Worm (Caenorhabditis elegans) whole organism, L2 larva: ENCODE results near the gene let-99.

Experiments
- C34F6.9 ChIP-seq: fragments of 150-350 bp; optimal IDR thresholded peaks from 2 replicates; lab custom pipeline; 2014; ENCODE audit warnings: missing biosample characterization, missing genetic modification characterization
- F13H6.1 ChIP-seq: sonication (generic microtip); optimal IDR thresholded peaks from 2 replicates; lab custom pipeline; 2016; ENCODE audit warnings: missing genetic modification characterization, missing compliant biosample characterization
- R02D3.7 ChIP-seq: fragments of 150-350 bp; optimal IDR thresholded peaks from 2 replicates; lab custom pipeline; 2014; ENCODE audit warnings: missing biosample characterization, missing genetic modification characterization
- Y55F3AM.14 ChIP-seq: fragments of 200-800 bp; sonication (Bioruptor generic); optimal IDR thresholded peaks from 2 replicates; lab custom pipeline; 2018; ENCODE audit warnings: mild to moderate bottlenecking, missing genetic modification characterization, missing compliant biosample characterization
- ZK546.5 ChIP-seq: sonication (generic microtip); optimal IDR thresholded peaks from 2 replicates; lab custom pipeline; 2017; ENCODE audit warnings: missing biosample characterization, missing genetic modification characterization
- alr-1 ChIP-seq: fragments of 150-350 bp; optimal IDR thresholded peaks from 2 replicates; lab custom pipeline; 2014; ENCODE audit warnings: missing biosample characterization, missing genetic modification characterization
- aly-2 ChIP-seq: fragments of 150-350 bp; optimal IDR thresholded peaks from 2 replicates; lab custom pipeline; 2014; ENCODE audit warnings: missing biosample characterization, missing genetic modification characterization
- ama-1 ChIP-seq: fragments of 150-350 bp; optimal IDR thresholded peaks from 2 replicates; lab custom pipeline; 2018; ENCODE audit warnings: inconsistent platforms
- blmp-1 ChIP-seq: sonication (generic microtip); optimal IDR thresholded peaks from 2 replicates; lab custom pipeline; 2017; ENCODE audit warnings: missing genetic modification characterization, mild to moderate bottlenecking, missing compliant biosample characterization, antibody characterized with exemption, moderate library complexity; ENCODE audit not compliant: insufficient read depth
- ceh-16 ChIP-seq: fragments of 150-350 bp; optimal IDR thresholded peaks from 2 replicates; lab custom pipeline; 2014; ENCODE audit warnings: missing biosample characterization, missing genetic modification characterization
- ceh-82 ChIP-seq: fragments of 150-350 bp; optimal IDR thresholded peaks from 2 replicates; lab custom pipeline; 2014; ENCODE audit warnings: missing biosample characterization, missing genetic modification characterization
- crh-2 ChIP-seq: sonication (generic microtip); optimal IDR thresholded peaks from 2 replicates; lab custom pipeline; 2017; ENCODE audit warnings: missing biosample characterization, missing genetic modification characterization
- dmd-4 ChIP-seq: sonication (generic microtip); optimal IDR thresholded peaks from 2 replicates; lab custom pipeline; 2017; ENCODE audit warnings: missing biosample characterization, missing genetic modification characterization
- egl-27 ChIP-seq: sonication (generic microtip); optimal IDR thresholded peaks from 3 replicates; lab custom pipeline; 2017; ENCODE audit warnings: missing biosample characterization, missing genetic modification reagents, missing genetic modification characterization
- elt-1 ChIP-seq: fragments of 150-350 bp; optimal IDR thresholded peaks from 2 replicates; lab custom pipeline; 2014; ENCODE audit warnings: missing biosample characterization, missing genetic modification characterization
- elt-3 ChIP-seq: sonication (generic microtip); optimal IDR thresholded peaks from 2 replicates; lab custom pipeline; 2017; ENCODE audit warnings: missing biosample characterization, missing genetic modification characterization
- fos-1 ChIP-seq: fragments of 150-350 bp; optimal IDR thresholded peaks from 2 replicates; lab custom pipeline; 2014; ENCODE audit warnings: missing biosample characterization, missing genetic modification characterization
- gmeb-1 ChIP-seq: fragments of 150-350 bp; optimal IDR thresholded peaks from 2 replicates; lab custom pipeline; 2014; ENCODE audit warnings: missing biosample characterization, missing genetic modification characterization
- lin-11 ChIP-seq: fragments of 150-350 bp; sonication (generic microtip); optimal IDR thresholded peaks from 2 replicates; lab custom pipeline; 2014; ENCODE audit warnings: missing biosample characterization, missing genetic modification characterization, inconsistent platforms, mixed read lengths
- lin-13 ChIP-seq: fragments of 150-350 bp; optimal IDR thresholded peaks from 2 replicates; lab custom pipeline; 2014; ENCODE audit warnings: missing biosample characterization, missing genetic modification reagents, missing genetic modification characterization
- lin-39 ChIP-seq: fragments of 150-350 bp; optimal IDR thresholded peaks from 2 replicates; lab custom pipeline; 2014; ENCODE audit warnings: missing biosample characterization, missing genetic modification reagents, missing genetic modification characterization
- lsy-2 ChIP-seq, 2 experiments: fragments of 150-350 bp in 1 of 2; sonication (generic microtip) in 1 of 2; optimal IDR thresholded peaks; 2 replicates each; lab custom pipeline; 2014 to 2017; ENCODE audit warnings: missing biosample characterization in 2 of 2, missing genetic modification characterization in 2 of 2
- mab-5 ChIP-seq: fragments of 150-350 bp; optimal IDR thresholded peaks from 2 replicates; lab custom pipeline; 2014; ENCODE audit warnings: missing biosample characterization, missing genetic modification characterization
- mbf-1 ChIP-seq: sonication (generic microtip); optimal IDR thresholded peaks from 2 replicates; lab custom pipeline; 2017; ENCODE audit warnings: missing biosample characterization, missing genetic modification characterization
- mdl-1 ChIP-seq, 2 experiments: fragments of 150-350 bp in 1 of 2; sonication (generic microtip) in 1 of 2; optimal IDR thresholded peaks; 2 replicates each; lab custom pipeline; 2017; ENCODE audit warnings: missing biosample characterization in 2 of 2, missing genetic modification characterization in 2 of 2
- nhr-10 ChIP-seq: sonication (generic microtip); optimal IDR thresholded peaks from 2 replicates; lab custom pipeline; 2017; ENCODE audit warnings: missing biosample characterization, missing genetic modification characterization
- nhr-11 ChIP-seq: fragments of 150-350 bp; optimal IDR thresholded peaks from 2 replicates; lab custom pipeline; 2014; ENCODE audit warnings: missing biosample characterization, missing genetic modification characterization
- nhr-12 ChIP-seq: fragments of 150-350 bp; optimal IDR thresholded peaks from 2 replicates; lab custom pipeline; 2014; ENCODE audit warnings: missing biosample characterization, missing genetic modification characterization
- nhr-129 ChIP-seq: fragments of 150-350 bp; optimal IDR thresholded peaks from 2 replicates; lab custom pipeline; 2014; ENCODE audit warnings: missing biosample characterization, missing genetic modification characterization
- nhr-21 ChIP-seq: fragments of 150-350 bp; optimal IDR thresholded peaks from 2 replicates; lab custom pipeline; 2014; ENCODE audit warnings: missing biosample characterization, missing genetic modification characterization
- nhr-23 ChIP-seq: fragments of 150-350 bp; optimal IDR thresholded peaks from 2 replicates; lab custom pipeline; 2014; ENCODE audit warnings: missing biosample characterization, missing genetic modification reagents, missing genetic modification characterization
- nhr-237 ChIP-seq: fragments of 150-350 bp; optimal IDR thresholded peaks from 2 replicates; lab custom pipeline; 2014; ENCODE audit warnings: missing biosample characterization, missing genetic modification characterization
- nhr-25 ChIP-seq: fragments of 150-350 bp; sonication (generic microtip); optimal IDR thresholded peaks from 3 replicates; lab custom pipeline; 2014; ENCODE audit warnings: missing biosample characterization, missing genetic modification characterization
- nhr-6 ChIP-seq: fragments of 150-350 bp; optimal IDR thresholded peaks from 2 replicates; lab custom pipeline; 2014; ENCODE audit warnings: missing biosample characterization, missing genetic modification characterization
- nhr-77 ChIP-seq: fragments of 150-350 bp; optimal IDR thresholded peaks from 2 replicates; lab custom pipeline; 2014; ENCODE audit warnings: missing biosample characterization, missing genetic modification characterization
- peb-1 ChIP-seq: fragments of 150-350 bp; optimal IDR thresholded peaks from 2 replicates; lab custom pipeline; 2014; ENCODE audit warnings: missing biosample characterization, missing genetic modification characterization
- sem-4 ChIP-seq: fragments of 150-350 bp; optimal IDR thresholded peaks from 2 replicates; lab custom pipeline; 2014; ENCODE audit warnings: missing biosample characterization, missing genetic modification reagents, missing genetic modification characterization
- skn-1 ChIP-seq: sonication (generic microtip); optimal IDR thresholded peaks from 2 replicates; lab custom pipeline; 2017; ENCODE audit warnings: missing biosample characterization, missing genetic modification characterization
- sma-3 ChIP-seq: sonication (generic microtip); optimal IDR thresholded peaks from 2 replicates; lab custom pipeline; 2016; ENCODE audit warnings: missing genetic modification reagents, missing genetic modification characterization, missing compliant biosample characterization
- sma-9 ChIP-seq, 2 experiments: fragments of 150-350 bp in 1 of 2; sonication (generic microtip) in 1 of 2; optimal IDR thresholded peaks; 2 replicates each; lab custom pipeline; 2014 to 2016; ENCODE audit warnings: missing genetic modification characterization in 2 of 2, mild to moderate bottlenecking in 1 of 2, missing biosample characterization in 1 of 2, missing compliant biosample characterization in 1 of 2, missing genetic modification reagents in 1 of 2, moderate library complexity in 1 of 2
- snpc-4 ChIP-seq: fragments of 150-350 bp; optimal IDR thresholded peaks from 2 replicates; lab custom pipeline; 2014; ENCODE audit warnings: missing biosample characterization, missing genetic modification characterization
- unc-39 ChIP-seq: fragments of 150-350 bp; optimal IDR thresholded peaks from 2 replicates; lab custom pipeline; 2014; ENCODE audit warnings: missing biosample characterization, missing genetic modification characterization
- unc-55 ChIP-seq: fragments of 150-350 bp; sonication (generic microtip); optimal IDR thresholded peaks from 3 replicates; lab custom pipeline; 2014; ENCODE audit warnings: missing biosample characterization, missing genetic modification reagents, missing genetic modification characterization
- unc-62 ChIP-seq: fragments of 150-350 bp; optimal IDR thresholded peaks from 2 replicates; lab custom pipeline; 2014; ENCODE audit warnings: missing biosample characterization, missing genetic modification reagents, missing genetic modification characterization
- zag-1 ChIP-seq: fragments of 150-350 bp; optimal IDR thresholded peaks from 2 replicates; lab custom pipeline; 2014; ENCODE audit warnings: missing biosample characterization, missing genetic modification characterization
- ztf-1 ChIP-seq: fragments of 200-800 bp; sonication (Bioruptor generic); conservative IDR thresholded peaks from 2 replicates; pipeline ENCODE4 v1.3.6; 2022; ENCODE audit warnings: missing genetic modification characterization, missing compliant biosample characterization
- ztf-11 ChIP-seq: sonication (generic microtip); optimal IDR thresholded peaks from 2 replicates; lab custom pipeline; 2017; ENCODE audit warnings: missing biosample characterization, missing genetic modification characterization
- ztf-4 ChIP-seq: fragments of 150-350 bp; optimal IDR thresholded peaks from 2 replicates; lab custom pipeline; 2014; ENCODE audit warnings: missing biosample characterization, missing genetic modification characterization

The let-99 gene

DNA sequence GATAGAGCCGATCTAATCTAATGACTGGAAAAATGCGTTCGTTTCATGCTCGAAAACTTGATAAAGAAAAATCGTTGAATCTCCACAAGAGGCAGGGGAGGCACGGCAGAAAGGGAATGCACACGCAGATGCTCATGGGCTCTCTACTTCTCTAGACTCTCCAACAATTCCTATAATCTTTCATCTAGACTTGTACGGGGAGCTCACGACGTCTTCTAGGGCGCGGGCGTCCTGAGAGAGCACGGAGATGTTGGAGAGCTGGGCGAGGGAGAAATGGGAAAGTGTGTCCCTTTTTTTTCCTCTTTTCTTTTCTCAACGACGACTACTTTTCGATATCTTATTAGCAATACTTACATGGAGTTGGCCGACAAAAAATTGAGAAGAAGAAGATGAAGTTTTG is 15.5 kb downstream of the let-99 start:
- TF ChIP-seq C34F6.9 (tag; lab: Kevin White, UChicago): peak; percentile 54
- TF ChIP-seq crh-2 (tag; lab: Kevin White, UChicago): peak; percentile 1
- TF ChIP-seq mbf-1 (tag; lab: Kevin White, UChicago): no peak
- no peak for TF ChIP-seq sma-9 (GFP tag; optimal IDR thresholded peaks at IDR 0.05; lab: Kevin White, UChicago)
- no peak for TF ChIP-seq sma-9 (tag; optimal IDR thresholded peaks at IDR 0.05; lab: Kevin White, UChicago)
- TF ChIP-seq ztf-11 (tag; lab: Kevin White, UChicago): no peak
- no peak for TF ChIP-seq nhr-6
- no peak for TF ChIP-seq elt-3
- peak; percentile 1 for TF ChIP-seq sem-4 (tag; lab: Kevin White, UChicago)
- TF ChIP-seq snpc-4 (tag; lab: Kevin White, UChicago): no peak
- TF ChIP-seq ceh-82 (tag; lab: Kevin White, UChicago): no peak
- peak in 1 of 2 experiments; percentile 17 for TF ChIP-seq lsy-2 (tag; optimal IDR thresholded peaks at IDR 0.05; lab: Kevin White, UChicago)
- TF ChIP-seq mab-5 (tag; lab: Kevin White, UChicago): no peak

DNA sequence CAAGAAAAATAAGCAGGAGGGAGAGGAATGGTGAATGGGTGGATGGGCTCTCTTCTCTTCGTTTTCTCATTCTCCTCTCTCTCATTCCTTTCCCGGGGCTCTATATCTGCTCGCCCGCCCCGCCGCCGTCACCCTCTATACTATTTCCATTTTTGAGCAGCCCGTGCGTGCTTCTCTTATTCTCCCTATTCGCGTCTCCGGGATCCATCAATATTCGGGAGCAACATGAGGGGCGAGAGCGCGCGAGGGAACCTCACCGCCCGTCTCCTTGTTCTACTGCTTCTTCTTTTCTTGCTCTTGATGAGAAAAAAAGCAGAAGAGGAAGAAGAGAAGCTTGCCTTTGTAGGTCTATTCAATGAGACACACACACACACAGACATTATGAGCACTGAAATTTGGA is 16.5 kb downstream of the let-99 start:
- TF ChIP-seq mdl-1 (tag; optimal IDR thresholded peaks at IDR 0.05; lab: Kevin White, UChicago) (peak in 1 of 2 experiments; percentile 45), nhr-12 (tag; lab: Kevin White, UChicago) (no peak), sem-4 (tag; lab: Kevin White, UChicago) (no peak), C34F6.9 (tag; lab: Kevin White, UChicago) (peak; percentile 74), sma-9 (GFP tag; optimal IDR thresholded peaks at IDR 0.05; lab: Kevin White, UChicago) (no peak), sma-9 (tag; optimal IDR thresholded peaks at IDR 0.05; lab: Kevin White, UChicago) (no peak), crh-2 (tag; lab: Kevin White, UChicago) (peak; percentile 25), egl-27 (tag; lab: Kevin White, UChicago) (no peak), nhr-129 (peak; percentile 21), lin-13 (peak; percentile 6), blmp-1 (tag; lab: Kevin White, UChicago) (no peak), ceh-16 (tag; lab: Kevin White, UChicago) (no peak), Y55F3AM.14 (GFP tag; lab: Kevin White, UChicago) (no peak), mbf-1 (tag; lab: Kevin White, UChicago) (no peak), aly-2 (tag; lab: Kevin White, UChicago) (no peak), fos-1 (tag; lab: Kevin White, UChicago) (no peak), skn-1 (tag; lab: Kevin White, UChicago) (no peak), ama-1 (lab: Kevin White, UChicago) (no peak), R02D3.7 (tag; lab: Kevin White, UChicago) (no peak), dmd-4 (no peak), nhr-10 (tag; lab: Kevin White, UChicago) (no peak), snpc-4 (tag; lab: Kevin White, UChicago) (peak; percentile 47), gmeb-1 (tag; lab: Kevin White, UChicago) (no peak), unc-39 (no peak), alr-1 (tag; lab: Kevin White, UChicago) (no peak), peb-1 (tag; lab: Kevin White, UChicago) (no peak), nhr-23 (tag; lab: Kevin White, UChicago) (no peak), nhr-25 (tag; lab: Kevin White, UChicago) (no peak), ztf-4 (no peak), elt-3 (no peak), unc-62 (GFP tag; lab: Kevin White, UChicago) (no peak), nhr-237 (no peak), nhr-6 (no peak), lsy-2 (tag; optimal IDR thresholded peaks at IDR 0.05; lab: Kevin White, UChicago) (no peak), nhr-21 (tag; lab: Kevin White, UChicago) (no peak), ceh-82 (tag; lab: Kevin White, UChicago) (no peak), unc-55 (peak; percentile 42), mab-5 (tag; lab: Kevin White, UChicago) (no peak), zag-1 (tag; lab: Kevin White, UChicago) (peak; percentile 43), ztf-1 (GFP tag; lab: Robert Waterston, UW) (no peak), nhr-11 (tag; lab: Kevin White, UChicago) (no peak), F13H6.1 (tag; lab: Kevin White, UChicago) (peak; percentile 20), sma-3 (GFP tag; lab: Kevin White, UChicago) (no peak), lin-39 (tag; lab: Kevin White, UChicago) (no peak), ZK546.5 (tag; lab: Kevin White, UChicago) (no peak), lin-11 (no peak), nhr-77 (no peak), elt-1 (tag; lab: Kevin White, UChicago) (no peak), ztf-11 (tag; lab: Kevin White, UChicago) (no peak)
